Fruit fly (Drosophila melanogaster) whole organism, wandering third instar larva: ENCODE data around the gene FucTA.

ENCODE experiments used
- Abd-B ChIP-seq: fragments of >200 bp; optimal IDR thresholded peaks from 2 replicates; lab custom pipeline; 2017; ENCODE audit warnings: missing biosample characterization, missing genetic modification characterization
- CG32264 ChIP-seq: fragments of 200-800 bp; sonication (Bioruptor generic); optimal IDR thresholded peaks from 2 replicates; lab custom pipeline; 2016; ENCODE audit warnings: missing biosample characterization, missing genetic modification characterization
- CG9705 ChIP-seq: fragments of 200-800 bp; sonication (Bioruptor generic); optimal IDR thresholded peaks from 2 replicates; lab custom pipeline; 2018; ENCODE audit warnings: missing biosample characterization, mild to moderate bottlenecking, missing genetic modification characterization
- CrebA ChIP-seq: fragments of 200-800 bp; sonication (Bioruptor generic); optimal IDR thresholded peaks from 2 replicates; lab custom pipeline; 2016; ENCODE audit warnings: missing biosample characterization, mild to moderate bottlenecking, missing genetic modification characterization, borderline replicate concordance
- Dfd ChIP-seq: fragments of >200 bp; optimal IDR thresholded peaks from 2 replicates; lab custom pipeline; 2017; ENCODE audit warnings: missing biosample characterization, missing genetic modification characterization
- Dif ChIP-seq: fragments of 200-275, 200-300 bp; sonication (Bioruptor generic); optimal IDR thresholded peaks from 2 replicates; lab custom pipeline; 2018; ENCODE audit warnings: missing biosample characterization, missing genetic modification characterization; ENCODE audit not compliant: partially characterized antibody
- GATAd ChIP-seq: sonication (Bioruptor generic); optimal IDR thresholded peaks from 2 replicates; lab custom pipeline; 2016; ENCODE audit warnings: missing biosample characterization, missing genetic modification characterization
- HLH106 ChIP-seq: fragments of 200-800 bp; optimal IDR thresholded peaks from 3 replicates; lab custom pipeline; 2019; ENCODE audit warnings: missing biosample characterization, mild to moderate bottlenecking, missing genetic modification characterization, moderate library complexity
- Hnf4 ChIP-seq: fragments of 200-800 bp; sonication (Bioruptor generic); optimal IDR thresholded peaks from 2 replicates; lab custom pipeline; 2016; ENCODE audit warnings: missing biosample characterization, mild to moderate bottlenecking, missing genetic modification characterization
- Hr78 ChIP-seq: fragments of >200 bp; optimal IDR thresholded peaks from 2 replicates; lab custom pipeline; 2017; ENCODE audit warnings: missing biosample characterization, missing genetic modification characterization
- Hr83 ChIP-seq: fragments of 200-300 bp; sonication (Bioruptor generic); optimal IDR thresholded peaks from 2 replicates; lab custom pipeline; 2016; ENCODE audit warnings: missing biosample characterization, mild to moderate bottlenecking, missing genetic modification characterization, moderate library complexity; ENCODE audit not compliant: poor library complexity, severe bottlenecking
- Mio ChIP-seq: sonication (Bioruptor generic); optimal IDR thresholded peaks from 2 replicates; lab custom pipeline; 2016; ENCODE audit warnings: missing biosample characterization, missing genetic modification characterization
- Myc ChIP-seq: fragments of >200 bp; optimal IDR thresholded peaks from 2 replicates; lab custom pipeline; 2017
- N ChIP-seq: fragments of >200 bp; optimal IDR thresholded peaks from 2 replicates; lab custom pipeline; 2018; ENCODE audit warnings: missing biosample characterization, missing external identifiers, missing genetic modification characterization
- OdsH ChIP-seq: fragments of 200-800 bp; sonication (Bioruptor generic); optimal IDR thresholded peaks from 2 replicates; lab custom pipeline; 2016; ENCODE audit warnings: missing biosample characterization, mild to moderate bottlenecking, missing genetic modification characterization
- Rel ChIP-seq, 2 experiments: fragments of 200-800 bp; sonication (Bioruptor generic) in 1 of 2; optimal IDR thresholded peaks; 2 replicates in 1 of 2; 3 replicates in 1 of 2; lab custom pipeline; 2016 to 2019; ENCODE audit warnings: mild to moderate bottlenecking in 2 of 2, missing biosample characterization in 2 of 2, missing genetic modification characterization in 2 of 2, moderate library complexity in 1 of 2
- Sp1 ChIP-seq: fragments of 200-800 bp; sonication (Bioruptor generic); optimal IDR thresholded peaks from 3 replicates; lab custom pipeline; 2019; ENCODE audit warnings: missing biosample characterization, mild to moderate bottlenecking, missing genetic modification characterization, moderate library complexity
- Vsx2 ChIP-seq: fragments of 200-300, 225-300 bp; sonication (Bioruptor generic); optimal IDR thresholded peaks from 2 replicates; lab custom pipeline; 2018; ENCODE audit warnings: missing biosample characterization, missing genetic modification characterization; ENCODE audit not compliant: partially characterized antibody
- br ChIP-seq: fragments of 200-800 bp; sonication (Bioruptor generic); optimal IDR thresholded peaks from 2 replicates; lab custom pipeline; 2016; ENCODE audit warnings: missing biosample characterization, missing genetic modification characterization
- brk ChIP-seq: fragments of 200-800 bp; sonication (Bioruptor generic); optimal IDR thresholded peaks from 2 replicates; lab custom pipeline; 2016; ENCODE audit warnings: missing biosample characterization, mild to moderate bottlenecking, missing genetic modification characterization
- dl ChIP-seq, 2 experiments: fragments of 175-275, 200-275 bp in 1 of 2; fragments of 200-275 bp in 1 of 2; sonication (Bioruptor generic); optimal IDR thresholded peaks; lab custom pipeline; 2018; ENCODE audit warnings: mild to moderate bottlenecking in 2 of 2, missing biosample characterization in 2 of 2, missing genetic modification characterization in 2 of 2, moderate library complexity in 2 of 2; ENCODE audit not compliant: partially characterized antibody in 2 of 2, insufficient read depth in 1 of 2
- dmrt93B ChIP-seq: fragments of 200-800 bp; sonication (Bioruptor generic); optimal IDR thresholded peaks from 2 replicates; lab custom pipeline; 2018; ENCODE audit warnings: missing biosample characterization, mild to moderate bottlenecking, missing genetic modification characterization
- dsf ChIP-seq: sonication (Bioruptor generic); optimal IDR thresholded peaks from 2 replicates; lab custom pipeline; 2016; ENCODE audit warnings: missing biosample characterization, missing genetic modification characterization, borderline replicate concordance
- ey ChIP-seq: fragments of 200-800 bp; sonication (Bioruptor generic); optimal IDR thresholded peaks from 2 replicates; lab custom pipeline; 2016; ENCODE audit warnings: missing biosample characterization, missing genetic modification characterization
- foxo ChIP-seq, 2 experiments: fragments of 200-800 bp; sonication (Bioruptor generic); optimal IDR thresholded peaks; 2 replicates in 1 of 2; 3 replicates in 1 of 2; lab custom pipeline; 2016 to 2017; ENCODE audit warnings: missing biosample characterization in 2 of 2, missing genetic modification characterization in 2 of 2
- fru ChIP-seq: fragments of 200-800 bp; sonication (Bioruptor generic); optimal IDR thresholded peaks from 3 replicates; lab custom pipeline; 2016; ENCODE audit warnings: missing biosample characterization, mild to moderate bottlenecking, missing genetic modification characterization
- h ChIP-seq: fragments of 200-800 bp; sonication (Bioruptor generic); optimal IDR thresholded peaks from 3 replicates; lab custom pipeline; 2016; ENCODE audit warnings: missing biosample characterization, mild to moderate bottlenecking, missing genetic modification characterization
- lola ChIP-seq: fragments of >200 bp; optimal IDR thresholded peaks from 2 replicates; lab custom pipeline; 2017; ENCODE audit warnings: missing biosample characterization, missing genetic modification characterization
- pan ChIP-seq: fragments of >200 bp; optimal IDR thresholded peaks from 2 replicates; lab custom pipeline; 2017
- psq ChIP-seq: fragments of 200-800 bp; sonication (Bioruptor generic); optimal IDR thresholded peaks from 3 replicates; lab custom pipeline; 2017; ENCODE audit warnings: missing biosample characterization, mild to moderate bottlenecking, missing genetic modification characterization, moderate library complexity
- rgr ChIP-seq: fragments of 200-800 bp; sonication (Bioruptor generic); optimal IDR thresholded peaks from 3 replicates; lab custom pipeline; 2016; ENCODE audit warnings: missing biosample characterization, mild to moderate bottlenecking, missing genetic modification characterization
- sage ChIP-seq: fragments of 200-800 bp; sonication (Bioruptor generic); optimal IDR thresholded peaks from 2 replicates; lab custom pipeline; 2016; ENCODE audit warnings: missing biosample characterization, mild to moderate bottlenecking, missing genetic modification characterization
- sv ChIP-seq: fragments of 200-800 bp; sonication (Bioruptor generic); optimal IDR thresholded peaks from 3 replicates; lab custom pipeline; 2016; ENCODE audit warnings: missing biosample characterization, missing genetic modification characterization
- tai ChIP-seq: sonication (Bioruptor generic); optimal IDR thresholded peaks from 2 replicates; lab custom pipeline; 2016; ENCODE audit warnings: missing biosample characterization, missing genetic modification characterization
- usp ChIP-seq: fragments of >200 bp; optimal IDR thresholded peaks from 2 replicates; lab custom pipeline; 2017; ENCODE audit warnings: missing biosample characterization, missing genetic modification characterization
- woc ChIP-seq: sonication (Bioruptor generic); optimal IDR thresholded peaks from 2 replicates; lab custom pipeline; 2016; ENCODE audit warnings: missing biosample characterization, mild to moderate bottlenecking, missing genetic modification characterization

FucTA gene

dm6 chr3L:15150028-15150427, 3.1 kb downstream of the FucTA start:
- TF ChIP-seq Hr83 (GFP tag; lab: Kevin White, UChicago) (peak; percentile 97), woc (GFP tag; lab: Kevin White, UChicago) (no peak), Mio (GFP tag; lab: Kevin White, UChicago) (no peak), Hnf4 (GFP tag; lab: Kevin White, UChicago) (no peak), CrebA (GFP tag; lab: Kevin White, UChicago) (no peak), CG9705 (GFP tag; lab: Kevin White, UChicago) (peak; percentile 0), br (peak; percentile 36), sv (GFP tag; lab: Kevin White, UChicago) (no peak), brk (GFP tag; lab: Kevin White, UChicago) (no peak), foxo (GFP tag; optimal IDR thresholded peaks at IDR 0.05; lab: Kevin White, UChicago) (peak in 1 of 2 experiments; percentile 55), Dfd (no peak), rgr (GFP tag; lab: Kevin White, UChicago) (peak; percentile 78), OdsH (GFP tag; lab: Kevin White, UChicago) (peak; percentile 66), dsf (GFP tag; lab: Kevin White, UChicago) (no peak), h (peak; percentile 76), dmrt93B (GFP tag; lab: Kevin White, UChicago) (no peak), lola (no peak), psq (peak; percentile 18), Rel (GFP tag; optimal IDR thresholded peaks at IDR 0.05; lab: Kevin White, UChicago) (no peak), Rel (tag; optimal IDR thresholded peaks at IDR 0.05; lab: Kevin White, UChicago) (no peak)

dm6 chr3L:15158330-15159114, 11.6 kb downstream of the FucTA start, which contains the start of the genes Msh6 and Prp31:
Msh6 (minus strand) TSS chr3L:15158562.
Prp31 (plus strand) TSS chr3L:15159100.
- peak; percentile 46 for TF ChIP-seq ey (GFP tag; lab: Kevin White, UChicago)
- TF ChIP-seq dsf (GFP tag; lab: Kevin White, UChicago): no peak
- TF ChIP-seq woc (GFP tag; lab: Kevin White, UChicago): no peak
- peak; percentile 60 for TF ChIP-seq CG9705 (GFP tag; lab: Kevin White, UChicago)
- peak; percentile 40 for TF ChIP-seq psq
- peak; percentile 35 for TF ChIP-seq sv (GFP tag; lab: Kevin White, UChicago)
- no peak for TF ChIP-seq CrebA (GFP tag; lab: Kevin White, UChicago)
- TF ChIP-seq CG32264: no peak
- TF ChIP-seq Sp1: peak; percentile 61
- peak; percentile 63 for TF ChIP-seq HLH106 (tag; lab: Kevin White, UChicago)

dm6 chr3L:15161549-15161948, 14.6 kb downstream of the FucTA start, which contains the start of gene CG6878:
CG6878 (plus strand) TSS chr3L:15161817.
- TF ChIP-seq woc (GFP tag; lab: Kevin White, UChicago) (no peak), usp (GFP tag; lab: Kevin White, UChicago) (no peak), dmrt93B (GFP tag; lab: Kevin White, UChicago) (no peak), dsf (GFP tag; lab: Kevin White, UChicago) (no peak), Mio (GFP tag; lab: Kevin White, UChicago) (no peak), sage (no peak), h (no peak), dl (GFP tag; optimal IDR thresholded peaks at IDR 0.05; lab: Kevin White, UChicago; ENCODE audit: insufficient read depth in 1 of 2, partially characterized antibody in 2 of 2) (no peak), Vsx2 (no peak), Rel (GFP tag; optimal IDR thresholded peaks at IDR 0.05; lab: Kevin White, UChicago) (no peak), Rel (tag; optimal IDR thresholded peaks at IDR 0.05; lab: Kevin White, UChicago) (peak; percentile 9), Myc (lab: Kevin White, UChicago) (peak; percentile 47), CG32264 (no peak), HLH106 (tag; lab: Kevin White, UChicago) (no peak), rgr (GFP tag; lab: Kevin White, UChicago) (no peak), brk (GFP tag; lab: Kevin White, UChicago) (no peak), lola (no peak), GATAd (GFP tag; lab: Kevin White, UChicago) (no peak), N (GFP tag; lab: Kevin White, UChicago) (peak; percentile 51), psq (no peak), Dfd (no peak), OdsH (GFP tag; lab: Kevin White, UChicago) (no peak), tai (GFP tag; lab: Kevin White, UChicago) (no peak), Abd-B (GFP tag; lab: Kevin White, UChicago) (no peak), CG9705 (GFP tag; lab: Kevin White, UChicago) (peak; percentile 10), Hr83 (GFP tag; lab: Kevin White, UChicago) (peak; percentile 34), foxo (GFP tag; optimal IDR thresholded peaks at IDR 0.05; lab: Kevin White, UChicago) (no peak), fru (GFP tag; lab: Kevin White, UChicago) (no peak), Dif (GFP tag; lab: Kevin White, UChicago) (no peak), pan (no peak), Hr78 (GFP tag; lab: Kevin White, UChicago) (no peak)
